Worm (Caenorhabditis elegans): ENCODE measurements around the gene str-206.

The str-206 gene

DNA sequence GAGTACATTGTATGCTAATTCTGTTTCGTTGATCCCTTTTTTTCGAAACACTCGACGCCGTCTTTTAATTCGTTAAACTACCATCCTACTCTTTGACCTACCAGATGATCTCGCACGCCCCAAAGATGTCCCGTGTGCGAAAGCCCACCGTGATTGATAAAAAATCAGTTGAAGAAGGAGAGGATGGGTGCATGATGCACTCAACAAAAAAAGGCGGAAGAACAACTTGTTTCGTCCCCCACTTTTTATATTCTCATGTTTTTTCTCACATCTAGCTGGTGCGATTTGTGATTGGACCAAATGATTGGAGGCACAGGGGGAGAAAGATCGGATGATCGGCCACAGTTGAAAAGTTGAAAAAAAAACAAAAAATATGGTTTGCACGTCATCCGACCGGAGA is 20.4 kb downstream of the str-206 start (continued):
- TF ChIP-seq ztf-11 (tag; optimal IDR thresholded peaks at IDR 0.05) (no peak), nhr-21 (tag; optimal IDR thresholded peaks at IDR 0.05) (peak; percentile 38), blmp-1 (tag; optimal IDR thresholded peaks at IDR 0.05; ENCODE audit: insufficient read depth) (no peak), nhr-11 (tag; optimal IDR thresholded peaks at IDR 0.05) (no peak), fos-1 (tag; optimal IDR thresholded peaks at IDR 0.05) (no peak), nhr-6 (tag; optimal IDR thresholded peaks at IDR 0.05) (no peak), mab-5 (tag; optimal IDR thresholded peaks at IDR 0.05) (no peak), lin-39 (tag; optimal IDR thresholded peaks at IDR 0.05) (no peak), ZK546.5 (tag; optimal IDR thresholded peaks at IDR 0.05) (no peak), Y55F3AM.14 (GFP tag; optimal IDR thresholded peaks at IDR 0.05) (no peak), nhr-23 (tag; optimal IDR thresholded peaks at IDR 0.05) (no peak), unc-39 (tag; optimal IDR thresholded peaks at IDR 0.05) (no peak), unc-62 (GFP tag; optimal IDR thresholded peaks at IDR 0.05) (no peak), zag-1 (tag; optimal IDR thresholded peaks at IDR 0.05) (no peak), R02D3.7 (tag; optimal IDR thresholded peaks at IDR 0.05) (no peak), egl-27 (tag; optimal IDR thresholded peaks at IDR 0.05) (peak; percentile 2), mbf-1 (tag; optimal IDR thresholded peaks at IDR 0.05) (no peak), mdl-1 (tag; optimal IDR thresholded peaks at IDR 0.05) (no peak), sem-4 (tag; optimal IDR thresholded peaks at IDR 0.05) (no peak), lin-13 (GFP tag; optimal IDR thresholded peaks at IDR 0.05) (no peak)

DNA sequence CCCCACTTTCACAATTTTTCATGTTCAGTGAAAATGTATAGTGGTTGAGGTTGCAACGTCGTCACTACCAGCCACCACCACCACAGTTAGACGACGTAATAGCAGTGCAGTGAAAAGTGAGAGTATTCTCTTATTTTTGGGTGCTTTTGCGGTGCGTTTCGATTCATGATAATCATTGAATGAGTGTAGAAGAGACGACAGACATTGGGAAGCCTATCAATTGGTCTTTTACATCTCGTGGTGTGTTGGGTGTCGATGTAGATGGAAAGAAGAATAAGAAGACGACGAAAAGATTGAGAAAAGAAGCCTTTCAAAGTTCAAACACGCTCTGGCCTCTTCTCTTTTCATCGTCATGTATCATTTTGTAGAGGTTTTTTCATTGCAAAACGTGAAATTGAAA is 21.9 kb downstream of the str-206 start:
- TF ChIP-seq lsy-2 (tag; optimal IDR thresholded peaks at IDR 0.05) (peak in 1 of 2 experiments; percentile 23), gmeb-1 (tag; optimal IDR thresholded peaks at IDR 0.05) (peak; percentile 20), alr-1 (tag; optimal IDR thresholded peaks at IDR 0.05) (no peak), blmp-1 (tag; optimal IDR thresholded peaks at IDR 0.05; ENCODE audit: insufficient read depth) (peak; percentile 92), elt-3 (tag; optimal IDR thresholded peaks at IDR 0.05) (no peak), ceh-16 (tag; optimal IDR thresholded peaks at IDR 0.05) (no peak), elt-1 (tag; optimal IDR thresholded peaks at IDR 0.05) (no peak), F13H6.1 (tag; optimal IDR thresholded peaks at IDR 0.05) (no peak), nhr-21 (tag; optimal IDR thresholded peaks at IDR 0.05) (peak; percentile 72), nhr-10 (tag; optimal IDR thresholded peaks at IDR 0.05) (no peak), nhr-25 (tag; optimal IDR thresholded peaks at IDR 0.05) (peak; percentile 87), ZK546.5 (tag; optimal IDR thresholded peaks at IDR 0.05) (no peak), nhr-11 (tag; optimal IDR thresholded peaks at IDR 0.05) (no peak), ztf-11 (tag; optimal IDR thresholded peaks at IDR 0.05) (no peak), unc-39 (tag; optimal IDR thresholded peaks at IDR 0.05) (no peak), sma-3 (GFP tag; optimal IDR thresholded peaks at IDR 0.05) (peak; percentile 37), nhr-12 (tag; optimal IDR thresholded peaks at IDR 0.05) (no peak), ztf-4 (tag; optimal IDR thresholded peaks at IDR 0.05) (no peak), C34F6.9 (tag; optimal IDR thresholded peaks at IDR 0.05) (no peak), sma-9 (GFP tag; optimal IDR thresholded peaks at IDR 0.05) (peak; percentile 97), sma-9 (tag; optimal IDR thresholded peaks at IDR 0.05) (no peak), ztf-1 (GFP tag; conservative IDR thresholded peaks at IDR 0.05) (no peak), nhr-77 (tag; optimal IDR thresholded peaks at IDR 0.05) (no peak), mdl-1 (tag; optimal IDR thresholded peaks at IDR 0.05) (peak; percentile 42 to 72), ama-1 (optimal IDR thresholded peaks at IDR 0.05) (no peak), lin-39 (tag; optimal IDR thresholded peaks at IDR 0.05) (no peak), fos-1 (tag; optimal IDR thresholded peaks at IDR 0.05) (peak; percentile 56), R02D3.7 (tag; optimal IDR thresholded peaks at IDR 0.05) (no peak), lin-11 (tag; optimal IDR thresholded peaks at IDR 0.05) (no peak), nhr-129 (tag; optimal IDR thresholded peaks at IDR 0.05) (peak; percentile 56), crh-2 (tag; optimal IDR thresholded peaks at IDR 0.05) (peak; percentile 56)

DNA sequence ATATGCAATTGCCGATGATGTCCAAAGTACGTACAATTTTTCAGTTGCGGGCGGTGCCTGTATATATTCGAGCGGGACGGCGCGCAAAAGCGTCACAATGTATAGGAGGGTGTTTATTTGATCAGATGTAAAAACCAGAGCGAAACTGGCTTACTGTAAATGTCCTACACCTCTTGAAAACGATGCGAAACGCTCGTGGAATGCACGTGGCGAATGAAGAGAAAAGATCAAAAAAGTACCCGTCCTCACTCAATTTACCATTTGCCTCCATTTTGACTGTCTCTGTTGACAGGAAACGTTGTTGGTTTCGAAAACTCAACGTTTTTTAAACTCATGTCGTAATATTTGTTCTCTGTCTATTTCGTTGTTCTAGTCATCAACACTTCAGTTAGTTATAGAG is 22.8 kb downstream of the str-206 start:
- TF ChIP-seq ztf-4 (tag; optimal IDR thresholded peaks at IDR 0.05): no peak
- no peak for TF ChIP-seq alr-1 (tag; optimal IDR thresholded peaks at IDR 0.05)
- TF ChIP-seq fos-1 (tag; optimal IDR thresholded peaks at IDR 0.05): no peak
- TF ChIP-seq ztf-1 (GFP tag; conservative IDR thresholded peaks at IDR 0.05): no peak
- TF ChIP-seq nhr-77 (tag; optimal IDR thresholded peaks at IDR 0.05): no peak
- TF ChIP-seq ZK546.5 (tag; optimal IDR thresholded peaks at IDR 0.05): no peak
- no peak for TF ChIP-seq mbf-1 (tag; optimal IDR thresholded peaks at IDR 0.05)
- no peak for TF ChIP-seq ama-1 (optimal IDR thresholded peaks at IDR 0.05)
- no peak for TF ChIP-seq Y55F3AM.14 (GFP tag; optimal IDR thresholded peaks at IDR 0.05)
- TF ChIP-seq blmp-1 (tag; optimal IDR thresholded peaks at IDR 0.05; ENCODE audit: insufficient read depth): peak; percentile 10
- TF ChIP-seq gmeb-1 (tag; optimal IDR thresholded peaks at IDR 0.05): no peak
- TF ChIP-seq nhr-6 (tag; optimal IDR thresholded peaks at IDR 0.05): peak; percentile 15
- no peak for TF ChIP-seq unc-62 (GFP tag; optimal IDR thresholded peaks at IDR 0.05)
- no peak for TF ChIP-seq ceh-82 (tag; optimal IDR thresholded peaks at IDR 0.05)
- TF ChIP-seq F13H6.1 (tag; optimal IDR thresholded peaks at IDR 0.05): peak; percentile 86
- TF ChIP-seq elt-1 (tag; optimal IDR thresholded peaks at IDR 0.05): no peak
- TF ChIP-seq sem-4 (tag; optimal IDR thresholded peaks at IDR 0.05): peak; percentile 9
- TF ChIP-seq sma-9 (GFP tag; optimal IDR thresholded peaks at IDR 0.05): peak; percentile 95
- no peak for TF ChIP-seq sma-9 (tag; optimal IDR thresholded peaks at IDR 0.05)
- no peak for TF ChIP-seq crh-2 (tag; optimal IDR thresholded peaks at IDR 0.05)
- TF ChIP-seq nhr-23 (tag; optimal IDR thresholded peaks at IDR 0.05): no peak
- TF ChIP-seq R02D3.7 (tag; optimal IDR thresholded peaks at IDR 0.05): no peak
- no peak for TF ChIP-seq lin-13 (GFP tag; optimal IDR thresholded peaks at IDR 0.05)
- no peak for TF ChIP-seq lin-11 (tag; optimal IDR thresholded peaks at IDR 0.05)
- TF ChIP-seq dmd-4 (tag; optimal IDR thresholded peaks at IDR 0.05): no peak
- no peak for TF ChIP-seq C34F6.9 (tag; optimal IDR thresholded peaks at IDR 0.05)
- peak in 1 of 2 experiments; percentile 9 for TF ChIP-seq lsy-2 (tag; optimal IDR thresholded peaks at IDR 0.05)
- TF ChIP-seq ceh-16 (tag; optimal IDR thresholded peaks at IDR 0.05): no peak
- TF ChIP-seq elt-3 (tag; optimal IDR thresholded peaks at IDR 0.05): no peak
- TF ChIP-seq aly-2 (tag; optimal IDR thresholded peaks at IDR 0.05): no peak
- no peak for TF ChIP-seq peb-1 (tag; optimal IDR thresholded peaks at IDR 0.05)
- TF ChIP-seq nhr-237 (tag; optimal IDR thresholded peaks at IDR 0.05): no peak
- no peak for TF ChIP-seq zag-1 (tag; optimal IDR thresholded peaks at IDR 0.05)
- TF ChIP-seq skn-1 (tag; optimal IDR thresholded peaks at IDR 0.05): no peak

Measured in whole organism, L2 larva.